Fruit fly (Drosophila melanogaster) whole organism, pupa: ENCODE data around the gene ct.

Source experiments
- CG10348 ChIP-seq: fragments of 200-800 bp; sonication (Bioruptor generic); IDR thresholded peaks from 2 replicates; pipeline ENCODE4 v1.3.6; 2022; ENCODE audit warnings: missing biosample characterization, missing genetic modification characterization
- CG12605 ChIP-seq: fragments of 200-800 bp; sonication (Bioruptor generic); IDR thresholded peaks from 2 replicates; pipeline ENCODE4 v1.3.6; 2022; ENCODE audit warnings: missing biosample characterization, missing genetic modification characterization
- CG13204 ChIP-seq: fragments of 200-800 bp; sonication (Bioruptor generic); optimal IDR thresholded peaks from 2 replicates; lab custom pipeline; 2018; ENCODE audit warnings: missing biosample characterization, mild to moderate bottlenecking, missing genetic modification characterization, moderate library complexity
- CG14655 ChIP-seq: fragments of 200-800 bp; sonication (Bioruptor generic); optimal IDR thresholded peaks from 3 replicates; lab custom pipeline; 2017; ENCODE audit warnings: mild to moderate bottlenecking, missing biosample characterization, missing genetic modification reagents, missing genetic modification characterization
- CG15710 ChIP-seq: fragments of 200-800 bp; sonication (Bioruptor generic); optimal IDR thresholded peaks from 2 replicates; lab custom pipeline; 2018; ENCODE audit warnings: missing biosample characterization, mild to moderate bottlenecking, missing genetic modification characterization, moderate library complexity
- CG17806 ChIP-seq: fragments of 200-800 bp; sonication (Bioruptor generic); optimal IDR thresholded peaks from 2 replicates; lab custom pipeline; 2018; ENCODE audit warnings: missing biosample characterization, mild to moderate bottlenecking, missing genetic modification characterization, moderate library complexity
- CG32121 ChIP-seq: fragments of 200-800 bp; sonication (Bioruptor generic); IDR thresholded peaks from 2 replicates; pipeline ENCODE4 v1.3.6; 2022; ENCODE audit warnings: missing biosample characterization, missing genetic modification characterization
- CG34367 ChIP-seq: fragments of 200-800 bp; sonication (Bioruptor generic); optimal IDR thresholded peaks from 2 replicates; lab custom pipeline; 2018; ENCODE audit warnings: missing biosample characterization, mild to moderate bottlenecking, missing genetic modification characterization
- CG4496 ChIP-seq: fragments of 200-800 bp; sonication (Bioruptor generic); IDR thresholded peaks from 3 replicates; pipeline ENCODE4 v1.3.6; 2022; ENCODE audit warnings: missing biosample characterization, missing genetic modification characterization
- CG8159 ChIP-seq: fragments of 200-800 bp; sonication (Bioruptor generic); optimal IDR thresholded peaks from 3 replicates; lab custom pipeline; 2018; ENCODE audit warnings: missing biosample characterization, mild to moderate bottlenecking, missing genetic modification characterization, moderate library complexity
- CG8301 ChIP-seq: fragments of 200-800 bp; sonication (Bioruptor generic); optimal IDR thresholded peaks from 2 replicates; lab custom pipeline; 2018; ENCODE audit warnings: missing biosample characterization, mild to moderate bottlenecking, missing genetic modification characterization
- CG9948 ChIP-seq: fragments of 200-800 bp; sonication (Bioruptor generic); optimal IDR thresholded peaks from 2 replicates; lab custom pipeline; 2018; ENCODE audit warnings: missing biosample characterization, mild to moderate bottlenecking, missing genetic modification characterization, moderate library complexity
- D1 ChIP-seq: fragments of 200-800 bp; sonication (Bioruptor generic); optimal IDR thresholded peaks from 2 replicates; lab custom pipeline; 2018; ENCODE audit warnings: missing biosample characterization, mild to moderate bottlenecking, missing genetic modification characterization, moderate library complexity
- EcR ChIP-seq: fragments of 200-800 bp; sonication (Bioruptor generic); optimal IDR thresholded peaks from 3 replicates; lab custom pipeline; 2019; ENCODE audit warnings: missing biosample characterization, missing genetic modification characterization, mild to moderate bottlenecking, moderate library complexity, missing genetic modification reagents
- Ets98B ChIP-seq: fragments of 200-800 bp; sonication (Bioruptor generic); IDR thresholded peaks from 2 replicates; pipeline ENCODE4 v1.3.6; 2022; ENCODE audit warnings: missing biosample characterization, missing genetic modification characterization
- Pif1A ChIP-seq: fragments of 200-800 bp; sonication (Bioruptor generic); optimal IDR thresholded peaks from 3 replicates; lab custom pipeline; 2016; ENCODE audit warnings: missing biosample characterization, missing genetic modification characterization
- Pif1B ChIP-seq: fragments of 200-800 bp; sonication (Bioruptor generic); optimal IDR thresholded peaks from 3 replicates; lab custom pipeline; 2016; ENCODE audit warnings: missing biosample characterization, missing genetic modification characterization
- Snoo ChIP-seq: fragments of 200-800 bp; sonication (Bioruptor generic); optimal IDR thresholded peaks from 3 replicates; lab custom pipeline; 2017; ENCODE audit warnings: missing biosample characterization, mild to moderate bottlenecking, missing genetic modification characterization, inconsistent platforms
- fd96Ca ChIP-seq: fragments of 200-800 bp; sonication (Bioruptor generic); IDR thresholded peaks from 3 replicates; pipeline ENCODE4 v1.3.6; 2022; ENCODE audit warnings: missing biosample characterization, missing genetic modification characterization
- gl ChIP-seq: fragments of 200-800 bp; sonication (Bioruptor generic); optimal IDR thresholded peaks from 2 replicates; lab custom pipeline; 2018; ENCODE audit warnings: missing biosample characterization, mild to moderate bottlenecking, missing genetic modification characterization
- rn ChIP-seq: fragments of 200-800 bp; sonication (Bioruptor generic); IDR thresholded peaks from 2 replicates; pipeline ENCODE4 v1.3.6; 2022; ENCODE audit warnings: missing biosample characterization, missing genetic modification characterization

ct gene

dm6 chrX:7691947-7692739, 83.9 kb downstream of the ct start:
- TF ChIP-seq CG12605 (GFP tag; lab: Robert Waterston, UW) = peak; percentile 94
- peak; percentile 80 for TF ChIP-seq CG14655 (GFP tag; lab: Kevin White, UChicago)
- TF ChIP-seq rn (GFP tag; lab: Robert Waterston, UW) = no peak
- TF ChIP-seq CG34367 (tag; lab: Kevin White, UChicago) = peak; percentile 88
- peak; percentile 85 for TF ChIP-seq Pif1B
- TF ChIP-seq CG32121 = peak; percentile 79
- peak; percentile 87 for TF ChIP-seq D1
- TF ChIP-seq fd96Ca (GFP tag; lab: Robert Waterston, UW) = no peak; the same call in 2 of the 3 replicates
- peak; percentile 96 for TF ChIP-seq gl (tag; lab: Kevin White, UChicago)
- peak; percentile 83 for TF ChIP-seq Snoo
- TF ChIP-seq CG10348 (GFP tag; lab: Robert Waterston, UW) = 0 out of 2 replicates have a peak, but pooled peaks have one; percentile 28
- TF ChIP-seq Pif1A (GFP tag; lab: Kevin White, UChicago) = peak; percentile 88
- peak; percentile 82 for TF ChIP-seq CG17806
- peak; percentile 90 for TF ChIP-seq CG8159 (tag; lab: Kevin White, UChicago)
- TF ChIP-seq CG4496 (GFP tag; lab: Robert Waterston, UW) = peak; percentile 82; the same call in 2 of the 3 replicates
- TF ChIP-seq CG9948 (tag; lab: Kevin White, UChicago) = peak; percentile 85
- peak; percentile 75 for TF ChIP-seq CG8301 (tag; lab: Kevin White, UChicago)
- TF ChIP-seq CG15710 = peak; percentile 85
- peak; percentile 71; the same call in 1 of the 2 replicates for TF ChIP-seq Ets98B (GFP tag; lab: Robert Waterston, UW)
- peak; percentile 85 for TF ChIP-seq CG13204 (GFP tag; lab: Kevin White, UChicago)
- TF ChIP-seq EcR (GFP tag; lab: Kevin White, UChicago) = peak; percentile 1
- TF ChIP-seq, all 21 proteins: peak for 19

DNA sequence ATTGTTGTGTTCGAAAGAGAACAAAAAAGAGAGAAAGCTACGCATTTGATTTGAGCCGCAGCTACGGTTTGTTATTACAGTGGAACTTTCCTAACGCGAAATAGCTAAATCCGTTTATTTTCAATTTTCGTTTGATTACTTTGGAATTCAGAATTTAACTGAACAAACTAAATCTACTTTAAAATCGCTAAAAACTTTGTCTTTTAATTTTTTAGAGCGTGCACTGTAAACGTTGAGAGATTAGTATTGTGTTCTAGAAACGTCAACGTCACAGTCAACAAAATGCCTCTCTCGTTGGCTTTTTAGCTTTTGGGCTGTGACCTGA, 84.5 kb downstream of the ct start:
- TF ChIP-seq CG13204 (GFP tag; lab: Kevin White, UChicago) (no peak), CG32121 (peak; percentile 86), CG12605 (GFP tag; lab: Robert Waterston, UW) (peak; percentile 74), EcR (GFP tag; lab: Kevin White, UChicago) (no peak), Pif1B (no peak), CG17806 (peak; percentile 51), CG4496 (GFP tag; lab: Robert Waterston, UW) (peak; percentile 86), gl (tag; lab: Kevin White, UChicago) (no peak), D1 (no peak), CG8159 (tag; lab: Kevin White, UChicago) (peak; percentile 23), Snoo (peak; percentile 45), CG34367 (tag; lab: Kevin White, UChicago) (peak; percentile 46), fd96Ca (GFP tag; lab: Robert Waterston, UW) (peak; percentile 73), CG14655 (GFP tag; lab: Kevin White, UChicago) (peak; percentile 65), Pif1A (GFP tag; lab: Kevin White, UChicago) (peak; percentile 48), rn (GFP tag; lab: Robert Waterston, UW) (peak; percentile 49; the same call in 1 of the 2 replicates), CG9948 (tag; lab: Kevin White, UChicago) (peak; percentile 25), Ets98B (GFP tag; lab: Robert Waterston, UW) (peak; percentile 87), CG8301 (tag; lab: Kevin White, UChicago) (peak; percentile 67), CG10348 (GFP tag; lab: Robert Waterston, UW) (no peak), CG15710 (peak; percentile 33)

DNA sequence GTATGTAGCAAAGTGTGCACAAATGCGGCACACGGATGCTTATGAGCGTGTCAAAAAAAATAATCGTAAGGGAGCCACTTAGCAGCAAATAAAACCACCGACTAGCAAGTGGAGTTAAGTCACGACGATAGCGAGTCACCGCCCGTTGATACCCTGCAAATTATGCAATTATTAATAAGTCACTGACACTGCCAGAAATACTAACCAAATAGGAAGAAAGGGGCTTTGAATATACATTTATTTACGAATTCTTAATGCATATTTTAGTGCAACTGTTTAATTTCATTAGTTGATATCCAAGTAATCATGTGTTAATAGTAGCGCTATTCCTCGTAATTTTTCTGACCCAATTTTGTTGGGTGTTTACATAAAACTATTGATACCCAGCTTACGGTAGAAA, 85.2 kb downstream of the ct start:
- TF ChIP-seq Snoo = no peak
- TF ChIP-seq CG32121 = 0 out of 2 replicates have a peak, but pooled peaks have one; percentile 31
- TF ChIP-seq Ets98B (GFP tag; lab: Robert Waterston, UW) = peak; percentile 17; the same call in 1 of the 2 replicates
- TF ChIP-seq Pif1A (GFP tag; lab: Kevin White, UChicago) = no peak

dm6 chrX:7694207-7694606, 86.0 kb downstream of the ct start:
- no peak for TF ChIP-seq CG14655 (GFP tag; lab: Kevin White, UChicago)

DNA sequence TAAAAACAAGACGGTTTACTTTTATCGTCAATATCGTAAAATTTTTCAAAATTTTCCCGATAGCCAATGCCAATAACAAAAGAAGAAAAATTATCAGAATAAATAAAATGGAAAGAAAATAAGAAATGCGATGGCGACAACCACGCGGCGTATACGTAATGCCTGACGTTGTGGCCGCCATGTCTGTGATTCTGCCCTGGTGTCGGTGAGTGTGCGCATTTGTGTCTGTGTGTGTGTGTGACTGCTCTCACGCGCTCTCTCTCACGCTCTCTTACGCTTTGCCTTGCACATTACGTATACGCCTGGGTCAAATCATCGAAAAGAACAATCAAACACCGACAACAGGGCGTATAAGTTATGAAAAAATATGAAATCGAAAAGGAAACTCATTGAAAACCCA, 86.6 kb downstream of the ct start:
- TF ChIP-seq CG9948 (tag; lab: Kevin White, UChicago) (no peak), Pif1B (no peak), Snoo (peak; percentile 0), Pif1A (GFP tag; lab: Kevin White, UChicago) (no peak), CG14655 (GFP tag; lab: Kevin White, UChicago) (peak; percentile 22), CG10348 (GFP tag; lab: Robert Waterston, UW) (no peak), CG13204 (GFP tag; lab: Kevin White, UChicago) (peak; percentile 40), gl (tag; lab: Kevin White, UChicago) (peak; percentile 58), D1 (no peak), CG32121 (no peak), CG34367 (tag; lab: Kevin White, UChicago) (peak; percentile 23), CG15710 (peak; percentile 23), CG8301 (tag; lab: Kevin White, UChicago) (no peak), rn (GFP tag; lab: Robert Waterston, UW) (no peak), Ets98B (GFP tag; lab: Robert Waterston, UW) (peak; percentile 50; the same call in 1 of the 2 replicates), CG8159 (tag; lab: Kevin White, UChicago) (peak; percentile 44), CG17806 (peak; percentile 14), EcR (GFP tag; lab: Kevin White, UChicago) (no peak), CG12605 (GFP tag; lab: Robert Waterston, UW) (peak; percentile 70), fd96Ca (GFP tag; lab: Robert Waterston, UW) (no peak), CG4496 (GFP tag; lab: Robert Waterston, UW) (peak; percentile 72)
- TF ChIP-seq, all 21 proteins: peak for 11
